Fruit fly (Drosophila melanogaster) whole organism, wandering third instar larva: ENCODE data around the gene CG13384.

Experiments used
- Dfd ChIP-seq: fragments of >200 bp; optimal IDR thresholded peaks from 2 replicates; lab custom pipeline; 2017; ENCODE audit warnings: missing biosample characterization, missing genetic modification characterization
- GATAd ChIP-seq: sonication (Bioruptor generic); optimal IDR thresholded peaks from 2 replicates; lab custom pipeline; 2016; ENCODE audit warnings: missing biosample characterization, missing genetic modification characterization
- Myc ChIP-seq: fragments of >200 bp; optimal IDR thresholded peaks from 2 replicates; lab custom pipeline; 2017
- Rel ChIP-seq, 2 experiments: fragments of 200-800 bp; sonication (Bioruptor generic) in 1 of 2; optimal IDR thresholded peaks; 2 replicates in 1 of 2; 3 replicates in 1 of 2; lab custom pipeline; 2016 to 2019; ENCODE audit warnings: mild to moderate bottlenecking in 2 of 2, missing biosample characterization in 2 of 2, missing genetic modification characterization in 2 of 2, moderate library complexity in 1 of 2
- br ChIP-seq: fragments of 200-800 bp; sonication (Bioruptor generic); optimal IDR thresholded peaks from 2 replicates; lab custom pipeline; 2016; ENCODE audit warnings: missing biosample characterization, missing genetic modification characterization
- brk ChIP-seq: fragments of 200-800 bp; sonication (Bioruptor generic); optimal IDR thresholded peaks from 2 replicates; lab custom pipeline; 2016; ENCODE audit warnings: missing biosample characterization, mild to moderate bottlenecking, missing genetic modification characterization
- fru ChIP-seq: fragments of 200-800 bp; sonication (Bioruptor generic); optimal IDR thresholded peaks from 3 replicates; lab custom pipeline; 2016; ENCODE audit warnings: missing biosample characterization, mild to moderate bottlenecking, missing genetic modification characterization
- usp ChIP-seq: fragments of >200 bp; optimal IDR thresholded peaks from 2 replicates; lab custom pipeline; 2017; ENCODE audit warnings: missing biosample characterization, missing genetic modification characterization

dm6 chr2L:8398721-8399120 is 14.5 kb downstream of the CG13384 start, which contains the start of gene CG13386:
- TF ChIP-seq Dfd (GFP tag; lab: Kevin White, UChicago) (no peak), br (GFP tag; lab: Kevin White, UChicago) (no peak), fru (no peak), GATAd (GFP tag; lab: Kevin White, UChicago) (no peak), usp (GFP tag; lab: Kevin White, UChicago) (no peak), Myc (lab: Kevin White, UChicago) (no peak), Rel (GFP tag; optimal IDR thresholded peaks at IDR 0.05; lab: Kevin White, UChicago) (no peak), Rel (tag; optimal IDR thresholded peaks at IDR 0.05; lab: Kevin White, UChicago) (no peak), brk (GFP tag; lab: Kevin White, UChicago) (no peak)
